Worm (Caenorhabditis elegans) whole organism, L4 larva: ENCODE data around the gene F56D2.3.

Experiments
- F37D6.2 ChIP-seq: sonication (generic microtip); optimal IDR thresholded peaks from 2 replicates; lab custom pipeline; 2016; ENCODE audit warnings: mild to moderate bottlenecking, missing genetic modification characterization, missing compliant biosample characterization
- mdt-29 ChIP-seq: fragments of 200-800 bp; sonication (Bioruptor generic); IDR thresholded peaks from 2 replicates; pipeline ENCODE4 v1.3.6; 2022; ENCODE audit warnings: missing genetic modification reagents, missing genetic modification characterization, missing compliant biosample characterization
- nhr-11 ChIP-seq: fragments of 150-350 bp; optimal IDR thresholded peaks from 2 replicates; lab custom pipeline; 2014; ENCODE audit warnings: missing biosample characterization, missing genetic modification characterization
- snpc-4 ChIP-seq: fragments of 150-350 bp; optimal IDR thresholded peaks from 2 replicates; lab custom pipeline; 2014; ENCODE audit warnings: missing biosample characterization, missing genetic modification characterization
- unc-62 ChIP-seq, 3 experiments: fragments of 150-350 bp in 1 of 3; sonication (generic microtip); optimal IDR thresholded peaks in 2 of 3; peaks in 1 of 3; 1 replicate in 1 of 3; 2 replicates in 2 of 3; lab custom pipeline; 2014 to 2017; ENCODE audit warnings: missing biosample characterization in 3 of 3, missing genetic modification characterization in 3 of 3, missing genetic modification reagents in 3 of 3, missing genotype in 1 of 3
- zag-1 ChIP-seq: fragments of 150-350 bp; optimal IDR thresholded peaks from 2 replicates; lab custom pipeline; 2014; ENCODE audit warnings: missing biosample characterization, missing genetic modification characterization

- no peak for TF ChIP-seq F37D6.2 (tag; lab: Kevin White, UChicago)
- TF ChIP-seq nhr-11 (tag; lab: Kevin White, UChicago): no peak
- no peak for TF ChIP-seq zag-1 (tag; lab: Kevin White, UChicago)
- TF ChIP-seq snpc-4 (tag; lab: Kevin White, UChicago): no peak
- no peak for TF ChIP-seq mdt-29 (GFP tag; lab: Robert Waterston, UW)
- peak in 1 of 2 experiments; percentile 39 for TF ChIP-seq unc-62 (GFP tag; optimal IDR thresholded peaks at IDR 0.05 in 1 of 2; lab: Kevin White, UChicago)
- TF ChIP-seq unc-62 (tag; optimal IDR thresholded peaks at IDR 0.05; lab: Kevin White, UChicago): no peak
Observed at ce11 chrIII:5630350-5630749, 45.6 kb downstream of the F56D2.3 start.
